Worm (Caenorhabditis elegans) whole organism, L2 larva: Measurements from ENCODE around the gene abts-3.

ENCODE experiments used
- C34F6.9 ChIP-seq: fragments of 150-350 bp; optimal IDR thresholded peaks from 2 replicates; lab custom pipeline; 2014; ENCODE audit warnings: missing biosample characterization, missing genetic modification characterization
- F13H6.1 ChIP-seq: sonication (generic microtip); optimal IDR thresholded peaks from 2 replicates; lab custom pipeline; 2016; ENCODE audit warnings: missing genetic modification characterization, missing compliant biosample characterization
- Y55F3AM.14 ChIP-seq: fragments of 200-800 bp; sonication (Bioruptor generic); optimal IDR thresholded peaks from 2 replicates; lab custom pipeline; 2018; ENCODE audit warnings: mild to moderate bottlenecking, missing genetic modification characterization, missing compliant biosample characterization
- alr-1 ChIP-seq: fragments of 150-350 bp; optimal IDR thresholded peaks from 2 replicates; lab custom pipeline; 2014; ENCODE audit warnings: missing biosample characterization, missing genetic modification characterization
- aly-2 ChIP-seq: fragments of 150-350 bp; optimal IDR thresholded peaks from 2 replicates; lab custom pipeline; 2014; ENCODE audit warnings: missing biosample characterization, missing genetic modification characterization
- ama-1 ChIP-seq: fragments of 150-350 bp; optimal IDR thresholded peaks from 2 replicates; lab custom pipeline; 2018; ENCODE audit warnings: inconsistent platforms
- blmp-1 ChIP-seq: sonication (generic microtip); optimal IDR thresholded peaks from 2 replicates; lab custom pipeline; 2017; ENCODE audit warnings: missing genetic modification characterization, mild to moderate bottlenecking, missing compliant biosample characterization, antibody characterized with exemption, moderate library complexity; ENCODE audit not compliant: insufficient read depth
- ceh-16 ChIP-seq: fragments of 150-350 bp; optimal IDR thresholded peaks from 2 replicates; lab custom pipeline; 2014; ENCODE audit warnings: missing biosample characterization, missing genetic modification characterization
- ceh-82 ChIP-seq: fragments of 150-350 bp; optimal IDR thresholded peaks from 2 replicates; lab custom pipeline; 2014; ENCODE audit warnings: missing biosample characterization, missing genetic modification characterization
- crh-2 ChIP-seq: sonication (generic microtip); optimal IDR thresholded peaks from 2 replicates; lab custom pipeline; 2017; ENCODE audit warnings: missing biosample characterization, missing genetic modification characterization
- egl-27 ChIP-seq: sonication (generic microtip); optimal IDR thresholded peaks from 3 replicates; lab custom pipeline; 2017; ENCODE audit warnings: missing biosample characterization, missing genetic modification reagents, missing genetic modification characterization
- elt-3 ChIP-seq: sonication (generic microtip); optimal IDR thresholded peaks from 2 replicates; lab custom pipeline; 2017; ENCODE audit warnings: missing biosample characterization, missing genetic modification characterization
- fos-1 ChIP-seq: fragments of 150-350 bp; optimal IDR thresholded peaks from 2 replicates; lab custom pipeline; 2014; ENCODE audit warnings: missing biosample characterization, missing genetic modification characterization
- gmeb-1 ChIP-seq: fragments of 150-350 bp; optimal IDR thresholded peaks from 2 replicates; lab custom pipeline; 2014; ENCODE audit warnings: missing biosample characterization, missing genetic modification characterization
- lin-11 ChIP-seq: fragments of 150-350 bp; sonication (generic microtip); optimal IDR thresholded peaks from 2 replicates; lab custom pipeline; 2014; ENCODE audit warnings: missing biosample characterization, missing genetic modification characterization, inconsistent platforms, mixed read lengths
- lin-39 ChIP-seq: fragments of 150-350 bp; optimal IDR thresholded peaks from 2 replicates; lab custom pipeline; 2014; ENCODE audit warnings: missing biosample characterization, missing genetic modification reagents, missing genetic modification characterization
- lsy-2 ChIP-seq, 2 experiments: fragments of 150-350 bp in 1 of 2; sonication (generic microtip) in 1 of 2; optimal IDR thresholded peaks; 2 replicates each; lab custom pipeline; 2014 to 2017; ENCODE audit warnings: missing biosample characterization in 2 of 2, missing genetic modification characterization in 2 of 2
- mab-5 ChIP-seq: fragments of 150-350 bp; optimal IDR thresholded peaks from 2 replicates; lab custom pipeline; 2014; ENCODE audit warnings: missing biosample characterization, missing genetic modification characterization
- mbf-1 ChIP-seq: sonication (generic microtip); optimal IDR thresholded peaks from 2 replicates; lab custom pipeline; 2017; ENCODE audit warnings: missing biosample characterization, missing genetic modification characterization
- mdl-1 ChIP-seq, 2 experiments: fragments of 150-350 bp in 1 of 2; sonication (generic microtip) in 1 of 2; optimal IDR thresholded peaks; 2 replicates each; lab custom pipeline; 2017; ENCODE audit warnings: missing biosample characterization in 2 of 2, missing genetic modification characterization in 2 of 2
- nhr-10 ChIP-seq: sonication (generic microtip); optimal IDR thresholded peaks from 2 replicates; lab custom pipeline; 2017; ENCODE audit warnings: missing biosample characterization, missing genetic modification characterization
- nhr-11 ChIP-seq: fragments of 150-350 bp; optimal IDR thresholded peaks from 2 replicates; lab custom pipeline; 2014; ENCODE audit warnings: missing biosample characterization, missing genetic modification characterization
- nhr-12 ChIP-seq: fragments of 150-350 bp; optimal IDR thresholded peaks from 2 replicates; lab custom pipeline; 2014; ENCODE audit warnings: missing biosample characterization, missing genetic modification characterization
- nhr-129 ChIP-seq: fragments of 150-350 bp; optimal IDR thresholded peaks from 2 replicates; lab custom pipeline; 2014; ENCODE audit warnings: missing biosample characterization, missing genetic modification characterization
- nhr-21 ChIP-seq: fragments of 150-350 bp; optimal IDR thresholded peaks from 2 replicates; lab custom pipeline; 2014; ENCODE audit warnings: missing biosample characterization, missing genetic modification characterization
- nhr-23 ChIP-seq: fragments of 150-350 bp; optimal IDR thresholded peaks from 2 replicates; lab custom pipeline; 2014; ENCODE audit warnings: missing biosample characterization, missing genetic modification reagents, missing genetic modification characterization
- nhr-237 ChIP-seq: fragments of 150-350 bp; optimal IDR thresholded peaks from 2 replicates; lab custom pipeline; 2014; ENCODE audit warnings: missing biosample characterization, missing genetic modification characterization
- nhr-25 ChIP-seq: fragments of 150-350 bp; sonication (generic microtip); optimal IDR thresholded peaks from 3 replicates; lab custom pipeline; 2014; ENCODE audit warnings: missing biosample characterization, missing genetic modification characterization
- peb-1 ChIP-seq: fragments of 150-350 bp; optimal IDR thresholded peaks from 2 replicates; lab custom pipeline; 2014; ENCODE audit warnings: missing biosample characterization, missing genetic modification characterization
- sem-4 ChIP-seq: fragments of 150-350 bp; optimal IDR thresholded peaks from 2 replicates; lab custom pipeline; 2014; ENCODE audit warnings: missing biosample characterization, missing genetic modification reagents, missing genetic modification characterization
- sma-9 ChIP-seq, 2 experiments: fragments of 150-350 bp in 1 of 2; sonication (generic microtip) in 1 of 2; optimal IDR thresholded peaks; 2 replicates each; lab custom pipeline; 2014 to 2016; ENCODE audit warnings: missing genetic modification characterization in 2 of 2, mild to moderate bottlenecking in 1 of 2, missing biosample characterization in 1 of 2, missing compliant biosample characterization in 1 of 2, missing genetic modification reagents in 1 of 2, moderate library complexity in 1 of 2
- snpc-4 ChIP-seq: fragments of 150-350 bp; optimal IDR thresholded peaks from 2 replicates; lab custom pipeline; 2014; ENCODE audit warnings: missing biosample characterization, missing genetic modification characterization
- unc-62 ChIP-seq: fragments of 150-350 bp; optimal IDR thresholded peaks from 2 replicates; lab custom pipeline; 2014; ENCODE audit warnings: missing biosample characterization, missing genetic modification reagents, missing genetic modification characterization
- ztf-1 ChIP-seq: fragments of 200-800 bp; sonication (Bioruptor generic); conservative IDR thresholded peaks from 2 replicates; pipeline ENCODE4 v1.3.6; 2022; ENCODE audit warnings: missing genetic modification characterization, missing compliant biosample characterization
- ztf-11 ChIP-seq: sonication (generic microtip); optimal IDR thresholded peaks from 2 replicates; lab custom pipeline; 2017; ENCODE audit warnings: missing biosample characterization, missing genetic modification characterization

Gene abts-3

DNA sequence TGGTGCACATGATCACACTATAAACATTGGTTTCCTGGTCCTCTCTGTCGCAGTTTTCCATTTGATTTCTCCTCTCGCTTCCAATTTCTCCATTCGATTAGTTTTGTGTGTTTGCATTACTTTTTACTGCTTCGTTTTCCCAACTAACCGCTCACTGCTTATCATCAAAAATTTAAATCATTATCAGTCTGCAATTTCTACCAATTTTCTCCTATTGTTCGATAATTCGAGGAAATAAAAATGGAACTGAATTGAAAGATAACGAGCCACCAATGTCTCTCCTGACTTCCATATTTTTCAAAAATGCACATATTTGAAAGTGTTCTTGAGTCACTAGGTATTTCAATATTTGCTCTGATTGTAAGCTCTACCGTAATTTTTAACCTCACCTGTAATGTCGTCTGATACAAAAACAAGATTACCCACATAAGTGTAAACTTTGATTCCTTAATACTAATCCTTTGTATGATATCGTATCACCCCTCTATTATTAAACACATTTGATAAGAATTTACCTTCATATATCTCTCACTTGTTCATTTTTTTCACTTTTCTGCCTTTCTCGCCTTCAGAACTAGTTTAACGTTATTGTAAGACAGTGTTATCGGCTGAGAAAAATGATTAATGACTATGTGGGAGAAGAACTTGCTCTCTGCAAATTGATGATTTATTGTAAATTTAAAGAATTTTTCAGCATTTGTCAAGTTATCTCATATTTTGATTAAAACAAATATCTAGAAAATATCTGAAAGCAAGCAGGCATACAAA, 45.5 kb downstream of the abts-3 start:
- TF ChIP-seq blmp-1 (tag; lab: Kevin White, UChicago) (peak; percentile 62), sma-9 (GFP tag; optimal IDR thresholded peaks at IDR 0.05; lab: Kevin White, UChicago) (peak; percentile 31), sma-9 (tag; optimal IDR thresholded peaks at IDR 0.05; lab: Kevin White, UChicago) (no peak), fos-1 (peak; percentile 82), peb-1 (no peak), egl-27 (tag; lab: Kevin White, UChicago) (no peak), nhr-25 (tag; lab: Kevin White, UChicago) (peak; percentile 45)

- TF ChIP-seq C34F6.9 (no peak), nhr-21 (tag; lab: Kevin White, UChicago) (no peak), ztf-1 (GFP tag; lab: Robert Waterston, UW) (no peak), ama-1 (lab: Kevin White, UChicago) (no peak), sma-9 (GFP tag; optimal IDR thresholded peaks at IDR 0.05; lab: Kevin White, UChicago) (no peak), sma-9 (tag; optimal IDR thresholded peaks at IDR 0.05; lab: Kevin White, UChicago) (no peak)
These were observed 46.0 kb downstream of the abts-3 start for ce11 chrII:6178743-6179129.

DNA sequence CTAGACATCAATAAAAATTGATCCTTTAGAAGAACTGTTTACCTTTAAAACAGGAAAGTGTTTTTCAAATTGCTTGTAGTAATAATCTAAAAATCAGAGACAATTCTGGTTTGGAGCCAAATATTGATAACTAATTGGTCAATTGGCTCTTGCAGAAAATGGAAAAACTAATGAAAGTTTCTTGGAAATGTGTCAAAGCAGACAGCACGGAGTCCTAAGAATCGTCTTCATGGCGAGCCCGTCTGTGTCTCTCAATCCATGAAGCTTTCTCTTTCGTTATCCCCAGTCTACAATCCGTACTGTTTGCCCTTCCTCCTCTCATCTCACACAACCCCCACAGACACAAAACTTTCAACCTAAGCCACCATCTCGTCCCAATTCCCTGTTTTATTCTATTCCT, 46.8 kb downstream of the abts-3 start, which contains the start of gene F40H3.1:
F40H3.1 (plus strand) TSS at position 301 of the 400 bp plus-strand sequence.
- TF ChIP-seq nhr-237 (tag; lab: Kevin White, UChicago) (no peak), elt-3 (no peak), ztf-11 (tag; lab: Kevin White, UChicago) (no peak), ztf-1 (GFP tag; lab: Robert Waterston, UW) (no peak), lsy-2 (tag; optimal IDR thresholded peaks at IDR 0.05; lab: Kevin White, UChicago) (no peak)
- TF ChIP-seq, all 48 proteins: peak for 0

DNA sequence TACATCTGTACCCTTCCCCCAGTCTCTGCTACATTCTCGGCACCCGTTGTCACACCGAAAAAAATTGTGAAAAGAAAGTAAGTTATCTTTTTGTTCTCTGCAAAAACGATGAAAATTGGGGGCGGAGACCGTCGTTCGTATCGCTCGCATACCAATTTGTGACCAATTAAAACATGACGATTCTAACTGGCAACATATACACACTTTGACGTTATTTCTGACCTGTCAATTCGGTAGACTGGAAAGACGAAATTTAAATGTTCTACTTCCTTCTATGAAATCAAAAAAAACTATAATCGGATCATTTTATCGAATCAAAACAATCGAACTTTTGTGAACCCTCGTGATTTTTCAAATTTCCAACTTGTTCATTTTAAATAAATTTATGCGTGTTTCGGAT, 47.9 kb downstream of the abts-3 start:
- TF ChIP-seq blmp-1 (tag; lab: Kevin White, UChicago), result no peak
- TF ChIP-seq fos-1, result no peak
- no peak for TF ChIP-seq peb-1
- no peak for TF ChIP-seq mdl-1 (tag; optimal IDR thresholded peaks at IDR 0.05; lab: Kevin White, UChicago)
- TF ChIP-seq nhr-21 (tag; lab: Kevin White, UChicago), result no peak

ce11 chrII:6181337-6181736, 48.6 kb downstream of the abts-3 start:
- no peak for TF ChIP-seq snpc-4 (tag; lab: Kevin White, UChicago)
- TF ChIP-seq F13H6.1 (tag; lab: Kevin White, UChicago), result peak; percentile 37
- TF ChIP-seq nhr-11 (tag; lab: Kevin White, UChicago), result no peak
- peak; percentile 38 for TF ChIP-seq nhr-129 (tag; lab: Kevin White, UChicago)
- no peak for TF ChIP-seq aly-2 (tag; lab: Kevin White, UChicago)
- no peak for TF ChIP-seq unc-62
- no peak for TF ChIP-seq nhr-237 (tag; lab: Kevin White, UChicago)
- no peak for TF ChIP-seq mab-5 (tag; lab: Kevin White, UChicago)
- TF ChIP-seq lin-39 (tag; lab: Kevin White, UChicago), result no peak
- no peak for TF ChIP-seq alr-1 (tag; lab: Kevin White, UChicago)
- TF ChIP-seq Y55F3AM.14, result no peak
- no peak for TF ChIP-seq ceh-82 (tag; lab: Kevin White, UChicago)
- TF ChIP-seq sma-9 (GFP tag; optimal IDR thresholded peaks at IDR 0.05; lab: Kevin White, UChicago), result peak; percentile 34
- TF ChIP-seq sma-9 (tag; optimal IDR thresholded peaks at IDR 0.05; lab: Kevin White, UChicago), result no peak
- no peak for TF ChIP-seq nhr-12 (tag; lab: Kevin White, UChicago)
- TF ChIP-seq mbf-1 (tag; lab: Kevin White, UChicago), result no peak
- no peak for TF ChIP-seq ceh-16
- peak in 1 of 2 experiments; percentile 22 for TF ChIP-seq lsy-2 (tag; optimal IDR thresholded peaks at IDR 0.05; lab: Kevin White, UChicago)
- TF ChIP-seq nhr-21 (tag; lab: Kevin White, UChicago), result no peak
- TF ChIP-seq fos-1, result no peak
- TF ChIP-seq nhr-23, result no peak
- TF ChIP-seq nhr-10 (tag; lab: Kevin White, UChicago), result no peak
- TF ChIP-seq nhr-25 (tag; lab: Kevin White, UChicago), result no peak
- no peak for TF ChIP-seq lin-11 (tag; lab: Kevin White, UChicago)
- TF ChIP-seq elt-3, result no peak
- TF ChIP-seq blmp-1 (tag; lab: Kevin White, UChicago), result no peak
- TF ChIP-seq gmeb-1 (tag; lab: Kevin White, UChicago), result no peak
- TF ChIP-seq mdl-1 (tag; optimal IDR thresholded peaks at IDR 0.05; lab: Kevin White, UChicago), result no peak
- TF ChIP-seq sem-4, result no peak
- no peak for TF ChIP-seq crh-2 (tag; lab: Kevin White, UChicago)
- peak; percentile 26 for TF ChIP-seq C34F6.9
- TF ChIP-seq peb-1, result no peak
